Fruit fly (Drosophila melanogaster): Measurements from ENCODE around the gene MED7.

Gene MED7

DNA sequence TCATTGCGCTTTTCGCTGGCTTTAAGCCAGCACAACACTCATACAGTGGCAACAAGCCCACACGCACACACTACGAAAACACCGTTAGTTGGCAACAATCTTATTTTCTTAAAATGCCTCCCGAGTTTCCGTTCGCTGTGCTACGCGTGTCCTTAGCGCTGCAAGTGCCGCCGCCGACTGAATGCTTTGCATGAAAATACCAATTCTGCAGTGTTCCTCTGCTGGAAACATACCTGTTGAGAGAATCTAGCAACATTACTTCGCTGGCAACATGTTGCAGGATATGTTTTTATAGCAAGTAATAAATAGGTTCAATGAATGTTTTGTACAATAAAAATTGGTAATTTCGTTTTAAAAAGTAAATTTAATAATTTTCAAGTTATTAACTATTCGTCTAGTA is 9.8 kb downstream of the MED7 start, which contains the start of gene TkR86C:
TSS of gene TkR86C (minus strand) at position 168 of the 400 bp plus-strand sequence.
- peak; percentile 98 for TF ChIP-seq CG11504 (tag; optimal IDR thresholded peaks at IDR 0.05)
- TF ChIP-seq Lim3 (GFP tag; IDR thresholded peaks at IDR 0.05), result no peak
- peak; percentile 81 for TF ChIP-seq scrt (GFP tag; optimal IDR thresholded peaks at IDR 0.05)
- TF ChIP-seq Dad (GFP tag; optimal IDR thresholded peaks at IDR 0.05), result no peak

DNA sequence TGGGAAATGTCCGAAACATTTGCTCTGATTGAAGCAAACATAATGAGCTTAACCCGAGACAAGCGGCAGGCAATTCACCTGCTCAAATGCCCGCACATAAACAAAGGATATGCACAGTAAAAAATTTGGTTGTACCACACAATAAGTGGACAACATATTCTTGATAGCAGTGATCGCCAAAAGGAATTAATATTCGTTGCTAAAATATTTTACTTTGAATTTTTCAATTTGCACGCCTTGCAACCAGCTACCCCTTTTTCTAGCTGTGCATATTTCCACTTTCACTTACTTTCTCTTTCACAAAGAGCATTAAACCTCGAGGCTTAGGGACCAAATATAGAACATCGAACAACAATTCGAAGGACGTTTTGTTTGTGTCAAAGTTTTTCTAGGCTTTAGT is 13.2 kb downstream of the MED7 start:
- TF ChIP-seq CG17361 (GFP tag; IDR thresholded peaks at IDR 0.05) (no peak), HmgD (GFP tag; optimal IDR thresholded peaks at IDR 0.05) (no peak), HLH3B (GFP tag; IDR thresholded peaks at IDR 0.05) (no peak), kah (GFP tag; optimal IDR thresholded peaks at IDR 0.05) (no peak), Ada2b (GFP tag; IDR thresholded peaks at IDR 0.05) (no peak), z (GFP tag; IDR thresholded peaks at IDR 0.05) (no peak), Xbp1 (GFP tag; optimal IDR thresholded peaks at IDR 0.05) (peak; percentile 3), CG2120 (GFP tag; optimal IDR thresholded peaks at IDR 0.05) (peak; percentile 45), TFAM (GFP tag; optimal IDR thresholded peaks at IDR 0.05) (no peak), CG10147 (GFP tag; optimal IDR thresholded peaks at IDR 0.05) (no peak), jumu (GFP tag; optimal IDR thresholded peaks at IDR 0.05) (no peak), dysf (GFP tag; IDR thresholded peaks at IDR 0.05) (0 out of 3 replicates have a peak, but pooled peaks have one; percentile 35), stc (GFP tag; IDR thresholded peaks at IDR 0.05) (0 out of 2 replicates have a peak, but pooled peaks have one; percentile 13), CG18599 (GFP tag; optimal IDR thresholded peaks at IDR 0.05) (peak; percentile 48), prd (optimal IDR thresholded peaks at IDR 0.05) (no peak), prd (GFP tag; IDR thresholded peaks at IDR 0.05) (0 out of 3 replicates have a peak, but pooled peaks have one; percentile 11), CG3281 (GFP tag; optimal IDR thresholded peaks at IDR 0.05) (peak; percentile 25), fd64A (GFP tag; optimal IDR thresholded peaks at IDR 0.05) (no peak), vnd (GFP tag; IDR thresholded peaks at IDR 0.05; ENCODE audit: partially characterized antibody) (no peak), CG30403 (GFP tag; optimal IDR thresholded peaks at IDR 0.05) (no peak), salm (tag; optimal IDR thresholded peaks at IDR 0.05) (no peak), B-H2 (GFP tag; optimal IDR thresholded peaks at IDR 0.05) (no peak), CG16779 (GFP tag; IDR thresholded peaks at IDR 0.05) (no peak), CG8281 (tag; optimal IDR thresholded peaks at IDR 0.05) (no peak), Drgx (GFP tag; IDR thresholded peaks at IDR 0.05) (no peak), NC2β (GFP tag; optimal IDR thresholded peaks at IDR 0.05) (no peak), Ptx1 (GFP tag; IDR thresholded peaks at IDR 0.05) (peak; percentile 9; the same call in 1 of the 2 replicates), slbo (GFP tag; IDR thresholded peaks at IDR 0.05) (peak; percentile 49; the same call in 1 of the 2 replicates), Dip3 (GFP tag; optimal IDR thresholded peaks at IDR 0.05) (no peak), Hsf (GFP tag; optimal IDR thresholded peaks at IDR 0.05) (no peak), lilli (GFP tag; optimal IDR thresholded peaks at IDR 0.05) (peak; percentile 13), lab (GFP tag; optimal IDR thresholded peaks at IDR 0.05) (peak; percentile 55), inv (GFP tag; IDR thresholded peaks at IDR 0.05; ENCODE audit: partially characterized antibody) (no peak), YL-1 (GFP tag; optimal IDR thresholded peaks at IDR 0.05) (no peak), CG17328 (GFP tag; IDR thresholded peaks at IDR 0.05) (no peak), CG1832 (GFP tag; optimal IDR thresholded peaks at IDR 0.05) (no peak), CG13624 (GFP tag; optimal IDR thresholded peaks at IDR 0.05) (peak; percentile 9), org-1 (GFP tag; optimal IDR thresholded peaks at IDR 0.05) (no peak), E2f1 (GFP tag; IDR thresholded peaks at IDR 0.05) (0 out of 2 replicates have a peak, but pooled peaks have one; percentile 30), BEAF-32 (GFP tag; optimal IDR thresholded peaks at IDR 0.05) (no peak), CG32767 (GFP tag; IDR thresholded peaks at IDR 0.05) (0 out of 2 replicates have a peak, but pooled peaks have one; percentile 14), lmd (GFP tag; IDR thresholded peaks at IDR 0.05) (peak; percentile 25; the same call in 1 of the 2 replicates), ranshi (GFP tag; IDR thresholded peaks at IDR 0.05) (peak; percentile 30; the same call in 1 of the 2 replicates), gcm2 (GFP tag; optimal IDR thresholded peaks at IDR 0.05) (no peak), CG14050 (GFP tag; IDR thresholded peaks at IDR 0.05) (no peak), Meics (GFP tag; optimal IDR thresholded peaks at IDR 0.05) (peak; percentile 23)

All from whole organism, embryonic.